Worm (Caenorhabditis elegans) whole organism, L4 larva: ENCODE measurements around the gene myrf-1.

ENCODE experiments used
- D1046.2 ChIP-seq: fragments of 200-800 bp; sonication (Bioruptor generic); IDR thresholded peaks from 2 replicates; pipeline ENCODE4 v1.3.6; 2022; ENCODE audit warnings: missing genetic modification characterization, missing compliant biosample characterization
- Y105C5A.15 ChIP-seq: fragments of 200-800 bp; sonication (Bioruptor generic); IDR thresholded peaks from 2 replicates; pipeline ENCODE4 v1.3.6; 2022; ENCODE audit warnings: missing genetic modification characterization, missing compliant biosample characterization
- Y48G9A.11 ChIP-seq: fragments of 200-800 bp; sonication (Bioruptor generic); IDR thresholded peaks from 2 replicates; pipeline ENCODE4 v1.3.6; 2022; ENCODE audit warnings: missing genetic modification reagents, missing genetic modification characterization, missing compliant biosample characterization
- ZK337.2 ChIP-seq: fragments of 200-800 bp; sonication (Bioruptor generic); IDR thresholded peaks from 2 replicates; pipeline ENCODE4 v1.3.6; 2022; ENCODE audit warnings: missing genetic modification reagents, missing genetic modification characterization, missing compliant biosample characterization
- aha-1 ChIP-seq: fragments of 150-350 bp; peaks from one replicate; lab custom pipeline; 2014; ENCODE audit warnings: missing biosample characterization, missing genetic modification characterization
- attf-4 ChIP-seq: sonication (generic microtip); optimal IDR thresholded peaks from 3 replicates; lab custom pipeline; 2017; ENCODE audit warnings: missing biosample characterization, missing genetic modification characterization
- ceh-20 ChIP-seq: fragments of 200-800 bp; sonication (Bioruptor generic); IDR thresholded peaks from 2 replicates; pipeline ENCODE4 v1.3.6; 2022; ENCODE audit warnings: missing genetic modification reagents, missing genetic modification characterization, missing compliant biosample characterization
- ceh-82 ChIP-seq: sonication (generic microtip); optimal IDR thresholded peaks from 2 replicates; lab custom pipeline; 2017; ENCODE audit warnings: missing biosample characterization, missing genetic modification characterization
- cey-2 ChIP-seq: sonication (generic microtip); optimal IDR thresholded peaks from 3 replicates; lab custom pipeline; 2017; ENCODE audit warnings: missing genetic modification characterization, mild to moderate bottlenecking, missing compliant biosample characterization, antibody characterized with exemption, borderline replicate concordance; ENCODE audit not compliant: insufficient read depth
- ctbp-1 ChIP-seq: fragments of 200-800 bp; sonication (Bioruptor generic); IDR thresholded peaks from 2 replicates; pipeline ENCODE4 v1.3.6; 2022; ENCODE audit warnings: missing genetic modification reagents, missing genetic modification characterization, missing compliant biosample characterization
- daf-12 ChIP-seq: fragments of 150-350 bp; optimal IDR thresholded peaks from 2 replicates; lab custom pipeline; 2014; ENCODE audit warnings: missing biosample characterization, missing genetic modification reagents, missing genetic modification characterization
- daf-19 ChIP-seq: fragments of 200-800 bp; sonication (Bioruptor generic); conservative IDR thresholded peaks from 2 replicates; pipeline ENCODE4 v1.3.6; 2022; ENCODE audit warnings: missing genetic modification characterization, missing compliant biosample characterization
- dmd-6 ChIP-seq: fragments of 200-800 bp; sonication (Bioruptor generic); IDR thresholded peaks from 2 replicates; pipeline ENCODE4 v1.3.6; 2022; ENCODE audit warnings: missing genetic modification reagents, missing genetic modification characterization, missing compliant biosample characterization
- dmd-8 ChIP-seq: fragments of 200-800 bp; sonication (Bioruptor generic); IDR thresholded peaks from 2 replicates; pipeline ENCODE4 v1.3.6; 2022; ENCODE audit warnings: missing genetic modification characterization, missing compliant biosample characterization
- dmd-9 ChIP-seq: fragments of 200-800 bp; sonication (Bioruptor generic); IDR thresholded peaks from 2 replicates; pipeline ENCODE4 v1.3.6; 2022; ENCODE audit warnings: missing genetic modification reagents, missing genetic modification characterization, missing compliant biosample characterization
- duxl-1 ChIP-seq: sonication (generic microtip); optimal IDR thresholded peaks from 2 replicates; lab custom pipeline; 2016; ENCODE audit warnings: mild to moderate bottlenecking, missing genetic modification characterization, moderate library complexity, missing compliant biosample characterization; ENCODE audit not compliant: poor library complexity
- fos-1 ChIP-seq: fragments of 150-350 bp; optimal IDR thresholded peaks from 2 replicates; lab custom pipeline; 2014; ENCODE audit warnings: missing biosample characterization, missing genetic modification characterization
- gei-8 ChIP-seq: fragments of 200-800 bp; sonication (Bioruptor generic); optimal IDR thresholded peaks from 2 replicates; lab custom pipeline; 2018; ENCODE audit warnings: mild to moderate bottlenecking, missing genetic modification characterization, missing compliant biosample characterization
- hif-1 ChIP-seq, 2 experiments: sonication (generic microtip); optimal IDR thresholded peaks; 2 replicates each; lab custom pipeline; 2016 to 2017; ENCODE audit warnings: missing compliant biosample characterization in 2 of 2, missing genetic modification characterization in 2 of 2, missing genetic modification reagents in 2 of 2, missing genotype in 2 of 2, mild to moderate bottlenecking in 1 of 2
- hlh-11 ChIP-seq: fragments of 200-800 bp; sonication (Bioruptor generic); optimal IDR thresholded peaks from 2 replicates; lab custom pipeline; 2018; ENCODE audit warnings: mild to moderate bottlenecking, missing genetic modification characterization, missing compliant biosample characterization
- lin-38 ChIP-seq: fragments of 200-800 bp; sonication (Bioruptor generic); IDR thresholded peaks from 2 replicates; pipeline ENCODE4 v1.3.6; 2022; ENCODE audit warnings: missing genetic modification reagents, missing genetic modification characterization, missing compliant biosample characterization
- madf-5 ChIP-seq, 2 experiments: fragments of 200-800 bp; sonication (Bioruptor generic); IDR thresholded peaks; 2 replicates each; pipeline ENCODE4 v1.3.6; 2022; ENCODE audit warnings: missing compliant biosample characterization in 2 of 2, missing genetic modification characterization in 2 of 2
- mdt-29 ChIP-seq: fragments of 200-800 bp; sonication (Bioruptor generic); IDR thresholded peaks from 2 replicates; pipeline ENCODE4 v1.3.6; 2022; ENCODE audit warnings: missing genetic modification reagents, missing genetic modification characterization, missing compliant biosample characterization
- mep-1 ChIP-seq: fragments of 150-350 bp; sonication (generic microtip); optimal IDR thresholded peaks from 3 replicates; lab custom pipeline; 2014; ENCODE audit warnings: missing biosample characterization, missing genetic modification characterization
- nhr-237 ChIP-seq: sonication (generic microtip); optimal IDR thresholded peaks from 2 replicates; lab custom pipeline; 2017; ENCODE audit warnings: missing biosample characterization, missing genetic modification characterization
- nhr-25 ChIP-seq: sonication (generic microtip); optimal IDR thresholded peaks from 2 replicates; lab custom pipeline; 2017; ENCODE audit warnings: missing genetic modification characterization, mild to moderate bottlenecking, missing compliant biosample characterization, antibody characterized with exemption, moderate library complexity, borderline replicate concordance; ENCODE audit not compliant: insufficient read depth
- nhr-28 ChIP-seq: fragments of 150-350 bp; optimal IDR thresholded peaks from 2 replicates; lab custom pipeline; 2014; ENCODE audit warnings: missing biosample characterization, missing genetic modification characterization
- nhr-6 ChIP-seq: fragments of 150-350 bp; optimal IDR thresholded peaks from 2 replicates; lab custom pipeline; 2014; ENCODE audit warnings: missing biosample characterization, missing genetic modification characterization
- nhr-76 ChIP-seq: fragments of 150-350 bp; optimal IDR thresholded peaks from 2 replicates; lab custom pipeline; 2014; ENCODE audit warnings: missing biosample characterization, missing genetic modification characterization
- nhr-77 ChIP-seq: fragments of 150-350 bp; optimal IDR thresholded peaks from 2 replicates; lab custom pipeline; 2014; ENCODE audit warnings: missing biosample characterization, missing genetic modification characterization
- pqm-1 ChIP-seq: sonication (generic microtip); optimal IDR thresholded peaks from 2 replicates; lab custom pipeline; 2017; ENCODE audit warnings: missing biosample characterization, missing genetic modification characterization
- rbr-2 ChIP-seq: sonication (generic microtip); optimal IDR thresholded peaks from 2 replicates; lab custom pipeline; 2016; ENCODE audit warnings: missing genotype, missing genetic modification characterization, missing compliant biosample characterization
- set-16 ChIP-seq: fragments of 200-800 bp; sonication (Bioruptor generic); IDR thresholded peaks from 2 replicates; pipeline ENCODE4 v1.3.6; 2022; ENCODE audit warnings: missing genetic modification reagents, missing genetic modification characterization, missing compliant biosample characterization
- unc-39 ChIP-seq: sonication (generic microtip); optimal IDR thresholded peaks from 2 replicates; lab custom pipeline; 2017; ENCODE audit warnings: missing biosample characterization, missing genetic modification characterization
- vab-7 ChIP-seq: fragments of 200-800 bp; sonication (Bioruptor generic); IDR thresholded peaks from 2 replicates; pipeline ENCODE4 v1.3.6; 2022; ENCODE audit warnings: missing genetic modification reagents, missing genetic modification characterization, missing compliant biosample characterization
- ztf-11 ChIP-seq: fragments of 150-350 bp; optimal IDR thresholded peaks from 2 replicates; lab custom pipeline; 2014; ENCODE audit warnings: missing biosample characterization, missing genetic modification characterization

Gene myrf-1

DNA sequence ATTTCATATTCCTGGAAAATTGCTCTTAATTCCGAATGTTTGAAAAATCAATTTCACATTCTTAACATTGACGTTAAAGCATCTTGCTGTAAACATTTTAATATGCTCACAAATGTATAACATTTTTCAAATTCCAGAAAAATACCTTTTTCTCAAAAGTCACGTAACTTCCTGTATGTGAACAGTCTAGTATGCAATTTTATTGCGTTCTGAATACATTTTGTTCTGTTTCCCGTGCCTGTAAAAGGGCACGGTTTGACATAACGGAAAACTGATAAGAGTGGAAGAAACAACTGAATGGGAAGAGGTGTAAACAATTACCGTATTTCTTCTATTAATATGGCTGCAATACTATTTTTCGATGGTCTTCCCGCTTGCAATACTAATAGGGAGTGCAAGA, 19.4 kb downstream of the myrf-1 start (continued):
- TF ChIP-seq ceh-82 (tag; lab: Kevin White, UChicago): no peak
- no peak for TF ChIP-seq ctbp-1 (GFP tag; lab: Robert Waterston, UW)
- TF ChIP-seq set-16 (GFP tag; lab: Robert Waterston, UW): no peak
- no peak for TF ChIP-seq nhr-237 (tag; lab: Kevin White, UChicago)

DNA sequence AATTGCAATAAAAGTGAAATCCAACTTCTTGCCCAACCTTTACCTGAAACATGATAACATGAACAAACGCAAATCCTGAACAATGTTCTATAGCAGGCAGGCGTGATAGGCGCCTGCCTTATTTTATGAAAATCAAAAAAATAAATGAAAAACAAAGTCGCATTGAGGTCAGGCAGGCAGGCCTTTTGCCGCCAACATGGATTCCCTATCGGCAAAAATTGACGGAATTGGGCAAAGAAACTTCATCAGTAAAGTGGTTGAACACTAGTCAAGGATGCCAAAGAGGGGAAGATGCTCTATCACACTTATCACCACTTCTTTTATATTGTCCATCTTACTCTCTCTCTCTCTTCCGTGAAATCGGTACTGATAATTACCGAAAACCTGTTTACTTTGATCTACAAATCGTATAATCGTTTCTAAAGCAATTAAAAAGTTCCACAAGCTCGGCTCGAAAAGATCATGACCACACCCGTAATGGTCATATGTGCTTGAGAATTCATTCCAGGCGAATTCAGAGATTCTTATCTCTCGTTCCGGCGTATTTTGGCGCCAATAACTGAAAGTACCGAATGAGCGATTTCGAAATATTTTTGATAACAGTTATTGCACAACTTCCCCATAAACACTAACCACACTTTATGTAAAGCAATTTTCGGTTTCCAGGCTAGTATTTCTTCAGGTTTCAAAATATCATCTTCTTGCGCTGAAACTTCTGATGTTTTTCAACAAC, 20.4 kb downstream of the myrf-1 start, which contains the start of the genes clec-60 and ZK666.11:
clec-60 (minus strand) TSS at position 51 of the 733 bp plus-strand sequence.
ZK666.11 (plus strand) TSS at position 699 of the 733 bp plus-strand sequence.
- TF ChIP-seq gei-8 (GFP tag; lab: Kevin White, UChicago) (no peak), fos-1 (tag; lab: Kevin White, UChicago) (no peak), D1046.2 (GFP tag; lab: Robert Waterston, UW) (no peak), hlh-11 (tag; lab: Kevin White, UChicago) (peak; percentile 37), nhr-25 (tag; lab: Kevin White, UChicago) (no peak), Y48G9A.11 (GFP tag; lab: Robert Waterston, UW) (no peak), pqm-1 (peak; percentile 2), madf-5 (GFP tag; IDR thresholded peaks at IDR 0.05; lab: Robert Waterston, UW) (no peak), daf-12 (no peak), ztf-11 (tag; lab: Kevin White, UChicago) (no peak), ceh-20 (GFP tag; lab: Robert Waterston, UW) (no peak), Y105C5A.15 (GFP tag; lab: Robert Waterston, UW) (no peak), nhr-28 (tag; lab: Kevin White, UChicago) (peak; percentile 73), rbr-2 (tag; lab: Kevin White, UChicago) (no peak), nhr-76 (tag; lab: Kevin White, UChicago) (no peak), ceh-82 (tag; lab: Kevin White, UChicago) (no peak), lin-38 (GFP tag; lab: Robert Waterston, UW) (no peak), attf-4 (tag; lab: Kevin White, UChicago) (no peak), unc-39 (tag; lab: Kevin White, UChicago) (no peak), dmd-8 (no peak), duxl-1 (tag; lab: Kevin White, UChicago) (no peak), vab-7 (no peak), dmd-6 (GFP tag; lab: Robert Waterston, UW) (peak; percentile 27; the same call in 1 of the 2 replicates), ZK337.2 (GFP tag; lab: Robert Waterston, UW) (no peak), hif-1 (tag; optimal IDR thresholded peaks at IDR 0.05; lab: Kevin White, UChicago) (no peak), mdt-29 (GFP tag; lab: Robert Waterston, UW) (no peak), dmd-9 (GFP tag; lab: Robert Waterston, UW) (no peak), nhr-6 (no peak), mep-1 (no peak), daf-19 (GFP tag; lab: Robert Waterston, UW) (no peak), cey-2 (tag; lab: Kevin White, UChicago) (no peak), nhr-77 (tag; lab: Kevin White, UChicago) (no peak)

DNA sequence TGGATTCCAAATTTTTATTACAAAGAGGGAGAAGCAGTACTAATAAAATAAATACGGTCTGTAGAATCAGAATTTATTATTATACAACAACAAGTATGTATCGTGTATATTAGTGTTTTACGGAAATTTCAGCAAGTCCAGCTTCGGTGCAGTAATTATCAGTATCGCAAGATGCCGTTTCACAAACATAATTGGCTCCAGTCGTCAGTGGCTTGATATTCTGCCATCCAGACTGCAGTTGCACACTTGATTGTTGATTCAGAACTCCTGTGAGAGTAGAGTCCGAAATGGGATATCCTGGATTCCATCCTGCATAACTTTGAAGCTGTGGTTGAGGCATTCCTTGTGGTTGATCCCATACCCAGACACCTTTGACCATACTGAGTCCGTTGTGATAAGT, 22.3 kb downstream of the myrf-1 start:
- TF ChIP-seq aha-1 (tag; lab: Kevin White, UChicago) (peak; percentile 91), nhr-76 (tag; lab: Kevin White, UChicago) (no peak)
